Fruit fly (Drosophila melanogaster): ENCODE measurements around the gene BOD1.

Gene BOD1

DNA sequence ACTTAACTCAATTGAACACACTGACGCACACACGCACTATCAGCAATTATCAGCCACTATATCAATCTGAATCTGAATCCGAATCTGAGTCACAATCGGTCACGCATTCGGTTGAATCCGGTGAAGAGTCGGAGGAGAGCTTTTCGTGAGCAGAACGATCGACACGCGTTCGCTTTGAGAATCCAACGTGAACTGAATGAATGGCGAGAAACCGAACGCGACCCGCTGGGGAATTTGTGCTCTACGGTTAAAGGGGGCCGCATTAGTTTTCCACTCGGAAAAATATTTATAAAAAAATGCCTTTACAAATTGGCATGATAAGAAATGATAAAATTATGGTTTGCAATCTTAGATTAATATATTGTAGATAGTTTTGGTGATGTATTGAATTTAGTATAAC, 50.1 kb downstream of the BOD1 start, which contains the start of gene betaTub97EF:
Gene betaTub97EF (minus strand): TSS at position 196 of the 400 bp plus-strand sequence.
- TF ChIP-seq CG17801 (GFP tag; optimal IDR thresholded peaks at IDR 0.05; ENCODE audit: partially characterized antibody), result no peak

DNA sequence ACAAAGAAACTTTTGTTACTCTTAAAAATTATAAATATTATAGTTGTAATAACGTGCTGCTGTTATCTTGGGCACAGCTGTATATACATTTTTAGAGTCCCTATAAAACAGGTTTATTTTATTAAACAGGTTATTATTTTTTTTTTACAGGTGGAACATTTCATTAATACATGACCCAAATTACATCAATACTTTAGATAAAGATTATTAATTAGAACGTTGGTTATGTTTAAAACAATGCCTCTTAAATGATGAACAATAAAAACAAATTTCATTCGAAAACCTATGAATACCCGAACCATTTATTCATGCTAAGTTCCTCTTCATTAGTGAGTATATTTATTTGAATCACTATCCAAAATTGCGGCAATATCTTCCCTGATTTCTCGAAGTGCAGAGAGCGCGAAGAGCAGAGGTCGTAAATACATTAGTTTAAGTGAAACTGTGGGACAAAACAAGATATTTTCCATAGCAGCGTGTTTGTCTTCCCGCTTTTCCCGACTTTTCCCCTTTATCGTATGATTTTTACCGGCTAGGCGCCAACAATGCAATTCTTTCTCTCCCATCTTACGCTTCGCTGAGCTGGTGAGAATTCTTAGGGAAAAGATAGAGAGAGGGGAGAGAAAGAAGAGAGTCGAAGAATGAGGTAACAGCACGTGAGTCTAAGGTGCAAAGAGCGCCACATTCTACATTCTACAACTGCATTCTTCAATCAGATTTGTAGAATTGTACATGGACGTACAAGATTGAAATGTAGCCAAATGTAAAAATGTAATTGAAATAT, 50.8 kb downstream of the BOD1 start:
- TF ChIP-seq CG17801 (GFP tag; optimal IDR thresholded peaks at IDR 0.05; ENCODE audit: partially characterized antibody), result peak; percentile 15

DNA sequence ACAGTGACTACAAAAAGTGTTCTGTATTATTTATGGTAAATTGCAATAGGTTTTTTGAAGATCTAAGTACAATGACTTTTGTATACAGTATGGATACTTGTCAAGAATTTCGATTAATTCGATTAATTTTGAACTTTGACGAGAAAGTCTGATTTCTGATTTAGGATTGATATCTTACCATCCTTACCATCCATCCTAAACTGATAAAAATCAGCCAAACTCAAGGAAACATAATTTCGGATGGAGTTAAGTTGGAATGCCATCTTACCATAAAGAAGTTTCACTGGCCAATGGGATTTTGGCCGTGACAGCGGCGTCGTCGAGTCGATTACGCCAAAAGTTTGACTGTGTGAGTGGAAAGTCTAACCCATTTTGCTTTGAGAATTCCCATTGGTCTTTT, 52.6 kb downstream of the BOD1 start, which contains the start of gene CG4815:
Gene CG4815 (minus strand): TSS at position 101 of the 400 bp plus-strand sequence.
- no peak for TF ChIP-seq CG17801 (GFP tag; optimal IDR thresholded peaks at IDR 0.05; ENCODE audit: partially characterized antibody)

Data from ovary, adult (tissue).